Worm (Caenorhabditis elegans): ENCODE results near the gene ZK1240.11.
"Not testable (repeated sequence)": the region's sequence is repeated elsewhere in the genome, so short reads cannot be mapped to it uniquely, and the experiment has no call there.

The ZK1240.11 gene

DNA sequence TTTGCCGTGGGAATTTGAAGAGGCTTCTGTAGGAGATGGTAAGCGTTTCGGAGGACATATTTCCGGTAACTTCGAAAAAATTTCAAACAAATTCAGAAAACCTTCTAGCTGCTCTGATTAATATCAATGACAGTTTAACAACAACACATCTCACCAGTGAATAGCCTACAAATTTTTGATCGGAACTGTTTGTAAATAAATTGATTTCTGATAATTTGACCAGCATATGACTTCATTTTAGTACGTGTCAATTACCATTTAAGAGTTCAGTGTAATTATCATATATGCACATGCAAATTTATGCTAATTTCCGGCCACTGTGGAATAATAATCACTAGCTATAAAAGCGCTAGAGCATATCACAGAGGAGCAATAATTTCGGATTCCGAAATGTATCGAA is at the start of gene ZK1240.11:
Gene ZK1240.11 (plus strand): TSS at position 301 of the 400 bp plus-strand sequence.
- TF ChIP-seq unc-62 (GFP tag; optimal IDR thresholded peaks at IDR 0.05): no peak

DNA sequence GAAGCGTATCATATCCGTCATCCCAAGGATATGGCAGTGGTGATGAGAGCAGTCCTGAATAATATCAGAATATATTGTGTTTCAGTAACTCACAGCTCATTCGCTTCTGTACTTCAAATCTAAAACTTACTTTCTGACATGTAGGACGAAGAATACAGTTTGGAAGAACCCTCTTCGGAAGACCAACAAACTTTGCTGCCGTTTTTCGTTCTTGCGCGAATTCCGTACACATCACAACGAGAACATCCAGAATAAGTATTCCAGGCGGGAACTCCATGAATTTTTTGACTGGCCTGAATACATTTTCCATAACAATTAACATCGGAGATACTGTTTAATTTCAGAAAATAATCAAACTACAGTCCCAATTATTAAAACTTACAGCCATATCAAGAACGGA is 47.6 kb upstream of the ZK1240.11 start, which contains the start of gene K09F6.15:
Gene K09F6.15 (minus strand): TSS at position 101 of the 400 bp plus-strand sequence.
- no peak for TF ChIP-seq unc-62 (GFP tag; optimal IDR thresholded peaks at IDR 0.05)

DNA sequence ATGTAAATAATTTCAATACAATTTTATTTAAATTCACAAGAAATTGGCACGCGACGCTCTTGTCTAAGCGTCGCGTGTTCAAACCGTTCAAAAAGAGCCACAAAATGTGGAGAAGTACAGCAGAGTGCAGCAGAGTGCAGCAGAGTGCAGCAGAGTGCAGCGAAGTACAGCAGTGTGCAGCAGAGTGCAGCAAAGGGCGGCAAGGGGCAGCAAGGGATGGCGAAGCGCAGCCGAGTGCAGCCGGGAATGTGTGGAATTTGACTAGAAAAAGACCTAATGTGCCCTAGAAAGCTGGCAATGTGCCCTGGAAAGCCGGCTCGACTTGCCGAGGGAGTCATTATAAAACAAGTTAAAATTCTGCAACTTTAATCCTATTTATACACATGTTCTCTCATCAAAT is 45.8 kb upstream of the ZK1240.11 start, which contains the start of gene K09F6.6:
Gene K09F6.6 (minus strand): TSS at position 43 of the 400 bp plus-strand sequence.
- TF ChIP-seq unc-62 (GFP tag; optimal IDR thresholded peaks at IDR 0.05): no peak

DNA sequence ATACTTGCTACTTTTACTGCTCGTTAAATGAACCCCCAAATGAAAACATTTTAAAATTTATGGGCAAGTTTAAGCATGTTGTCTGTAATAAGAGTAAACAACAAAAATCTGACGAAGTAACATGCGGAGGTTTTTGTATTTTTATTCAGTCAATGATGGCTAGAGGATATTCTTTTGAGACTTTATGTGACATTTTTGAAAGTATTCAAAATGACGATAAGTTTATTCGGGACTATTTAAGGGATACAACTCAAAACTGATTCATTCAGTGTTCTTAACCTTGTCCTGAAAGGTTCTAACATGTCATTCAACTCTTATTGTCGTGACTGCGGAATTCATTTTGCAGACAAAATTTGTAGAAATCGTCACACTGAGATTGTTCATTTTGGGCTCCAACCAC is 45.2 kb upstream of the ZK1240.11 start, which contains the start of gene K09F6.11:
Gene K09F6.11 (plus strand): TSS at position 301 of the 400 bp plus-strand sequence.
- TF ChIP-seq unc-62 (GFP tag; optimal IDR thresholded peaks at IDR 0.05): no peak

DNA sequence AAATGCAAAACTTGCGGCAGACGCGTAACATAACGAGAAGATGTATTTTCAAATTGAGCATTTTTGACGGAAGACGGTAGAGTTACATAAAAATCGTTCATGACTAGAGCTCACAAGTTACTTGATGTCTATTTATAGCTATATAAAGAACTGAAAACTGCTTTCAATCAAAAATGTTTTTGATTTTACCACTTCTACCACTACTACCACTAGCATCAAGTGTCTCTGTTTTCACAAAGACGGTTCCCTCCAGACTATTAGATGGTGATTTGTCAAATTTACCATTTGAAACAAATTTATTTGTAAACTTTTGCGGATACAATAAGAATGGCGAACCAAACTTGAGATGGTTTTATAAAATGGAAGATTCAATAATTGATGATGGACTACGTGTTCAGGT is 42.5 kb upstream of the ZK1240.11 start, which contains the start of gene K09F6.9:
Gene K09F6.9 (minus strand): TSS at position 101 of the 400 bp plus-strand sequence.
- TF ChIP-seq unc-62 (GFP tag; optimal IDR thresholded peaks at IDR 0.05): not testable (repeated sequence)

DNA sequence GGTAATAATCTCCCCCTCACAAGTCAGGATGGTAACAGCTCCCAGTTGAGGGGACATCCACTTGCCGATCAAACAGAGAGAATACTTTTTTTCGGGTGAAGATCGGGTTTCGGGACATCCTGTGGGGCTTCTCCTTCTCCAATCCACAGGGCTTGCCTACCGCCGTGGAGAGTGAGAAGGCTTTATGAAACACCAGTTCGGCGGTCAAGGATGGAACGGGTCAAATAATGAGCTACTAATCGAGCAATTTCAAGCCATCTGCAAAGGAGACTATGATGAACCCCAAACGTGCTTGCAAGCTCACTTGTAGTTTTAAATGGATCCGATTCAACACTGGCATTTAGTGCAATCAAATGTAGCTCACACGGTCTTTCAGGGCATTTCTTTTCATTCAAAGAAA is 40.4 kb upstream of the ZK1240.11 start:
- no peak for TF ChIP-seq unc-62 (GFP tag; optimal IDR thresholded peaks at IDR 0.05)

DNA sequence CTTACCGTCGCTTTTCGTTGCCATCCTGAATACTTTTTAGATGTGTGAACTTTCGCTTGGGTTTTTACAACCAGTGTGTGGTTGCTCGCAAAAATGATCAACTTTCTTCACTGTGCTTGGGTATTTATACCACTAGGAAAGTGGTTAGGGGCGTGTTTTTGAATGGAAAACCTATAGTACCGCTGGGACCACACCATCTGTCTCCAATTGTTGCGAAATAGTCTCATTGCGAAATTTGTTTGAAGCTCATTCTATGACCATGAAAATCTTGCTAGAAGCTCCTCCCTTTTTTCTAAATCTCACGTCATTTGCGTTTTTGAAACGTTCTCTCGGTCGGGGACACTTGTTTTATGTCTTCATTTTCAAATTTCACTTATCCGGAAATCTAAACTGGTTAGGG is 36.3 kb upstream of the ZK1240.11 start, which contains the start of the genes K09F6.10 and K09F6.13:
Gene K09F6.10 (minus strand): TSS at position 86 of the 400 bp plus-strand sequence.
Gene K09F6.13 (plus strand): TSS at position 317 of the 400 bp plus-strand sequence.
- TF ChIP-seq unc-62 (GFP tag; optimal IDR thresholded peaks at IDR 0.05): no peak

DNA sequence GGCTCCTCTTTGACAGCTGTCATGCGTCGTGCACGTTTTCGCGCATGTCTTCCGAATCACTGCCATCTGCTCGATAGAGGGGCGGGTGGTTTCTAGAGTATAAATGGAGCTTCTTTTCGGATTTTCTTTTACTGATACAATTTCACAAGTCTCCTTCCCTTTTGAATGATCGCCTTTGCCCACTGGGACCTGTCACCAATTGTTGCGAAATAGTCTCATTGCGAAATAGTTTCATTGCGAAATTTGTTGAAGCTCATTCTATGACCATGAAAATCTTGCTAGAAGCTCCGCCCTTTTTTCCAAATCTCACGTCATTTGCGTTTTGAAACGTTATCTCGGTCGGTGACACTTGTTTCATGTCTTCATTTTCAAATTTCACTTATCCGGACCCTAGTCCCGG is 35.6 kb upstream of the ZK1240.11 start:
- no peak for TF ChIP-seq unc-62 (GFP tag; optimal IDR thresholded peaks at IDR 0.05)

DNA sequence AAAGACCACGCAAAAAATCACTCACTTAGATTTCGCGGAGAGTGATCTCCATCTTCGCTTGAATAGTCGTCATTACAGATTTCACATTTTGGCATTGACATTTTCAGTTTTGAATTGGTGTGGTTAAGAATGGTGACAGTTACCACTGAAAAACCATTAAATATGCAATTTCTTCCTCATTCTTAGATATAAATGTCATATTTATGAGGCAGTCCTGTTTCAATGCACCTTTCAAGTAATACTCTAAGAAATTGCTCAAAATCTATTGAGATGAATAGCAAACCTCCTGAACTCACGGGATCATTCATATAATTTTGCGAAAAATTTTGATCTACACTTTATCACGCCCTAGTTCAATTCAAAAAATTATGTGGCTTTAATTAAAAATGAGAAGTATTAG is 33.0 kb upstream of the ZK1240.11 start, which contains the start of gene K09F6.7:
Gene K09F6.7 (minus strand): TSS at position 101 of the 400 bp plus-strand sequence.
- TF ChIP-seq unc-62 (GFP tag; optimal IDR thresholded peaks at IDR 0.05): no peak

DNA sequence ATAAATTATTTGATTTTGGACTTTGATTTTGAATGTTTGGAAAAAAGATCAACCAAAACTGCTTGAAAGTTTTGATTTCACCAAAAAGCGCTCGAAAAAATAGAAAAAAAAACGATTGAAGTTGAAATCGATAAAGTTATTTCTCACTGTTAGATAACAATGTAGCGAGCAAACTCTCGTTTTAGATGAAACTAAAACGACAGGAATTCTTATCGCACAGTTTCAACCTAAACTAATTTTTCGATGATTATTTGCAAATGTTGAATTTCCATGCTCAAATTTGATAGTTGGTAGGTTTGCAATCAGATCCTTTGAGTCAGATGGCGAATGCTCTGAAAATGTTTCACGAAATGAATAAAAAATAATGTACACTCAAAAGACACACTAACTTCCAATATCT is 32.5 kb upstream of the ZK1240.11 start:
- no peak for TF ChIP-seq unc-62 (GFP tag; optimal IDR thresholded peaks at IDR 0.05)

DNA sequence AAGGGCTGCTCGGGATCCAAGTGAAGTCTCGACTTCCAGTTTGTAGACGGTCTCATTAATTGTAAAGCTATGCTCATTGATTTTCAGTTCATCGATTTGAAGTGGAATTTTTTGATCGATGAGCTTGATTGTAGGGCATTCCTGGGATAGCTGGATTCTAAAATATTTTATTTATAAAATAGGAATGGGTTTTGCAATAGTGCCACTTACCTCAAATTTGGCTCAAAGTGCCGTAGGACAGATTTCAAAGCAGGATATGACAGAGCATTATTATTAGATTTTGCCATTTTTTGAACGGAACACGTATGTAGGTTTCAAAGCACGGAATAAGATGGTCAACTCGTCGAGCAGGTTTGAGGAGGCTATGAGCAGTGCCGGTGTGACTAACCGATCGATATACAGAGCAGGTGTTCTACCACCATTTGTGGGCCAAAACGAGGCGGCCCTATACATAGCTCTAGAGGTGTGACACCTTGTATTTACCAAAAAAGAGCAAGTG is 29.2 kb upstream of the ZK1240.11 start, which contains the start of gene fbxc-25:
Gene fbxc-25 (minus strand): TSS at position 449 of the 499 bp plus-strand sequence.
- no peak for TF ChIP-seq unc-62 (GFP tag; optimal IDR thresholded peaks at IDR 0.05)

DNA sequence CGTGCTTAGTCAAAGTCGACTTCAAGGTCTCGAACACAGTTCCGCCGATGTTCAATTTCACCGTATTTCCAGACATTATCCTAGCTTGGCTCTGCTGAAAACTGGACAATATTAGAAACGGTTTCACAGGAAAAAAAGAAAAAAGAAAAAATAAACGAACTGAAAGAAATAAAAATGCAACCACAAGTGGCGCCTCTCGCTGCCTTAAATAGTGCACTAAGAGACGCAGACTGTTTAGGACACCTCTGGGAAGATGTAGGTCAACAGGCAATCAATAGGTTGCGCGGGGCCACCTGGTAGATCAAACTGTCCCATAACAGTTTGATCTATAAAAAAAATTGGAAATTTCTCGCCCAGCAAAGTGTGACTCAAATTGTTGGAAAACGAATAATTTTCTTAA is 26.3 kb upstream of the ZK1240.11 start, which contains the start of gene B0281.4:
Gene B0281.4 (minus strand): TSS at position 101 of the 400 bp plus-strand sequence.
- TF ChIP-seq unc-62 (GFP tag; optimal IDR thresholded peaks at IDR 0.05): no peak

DNA sequence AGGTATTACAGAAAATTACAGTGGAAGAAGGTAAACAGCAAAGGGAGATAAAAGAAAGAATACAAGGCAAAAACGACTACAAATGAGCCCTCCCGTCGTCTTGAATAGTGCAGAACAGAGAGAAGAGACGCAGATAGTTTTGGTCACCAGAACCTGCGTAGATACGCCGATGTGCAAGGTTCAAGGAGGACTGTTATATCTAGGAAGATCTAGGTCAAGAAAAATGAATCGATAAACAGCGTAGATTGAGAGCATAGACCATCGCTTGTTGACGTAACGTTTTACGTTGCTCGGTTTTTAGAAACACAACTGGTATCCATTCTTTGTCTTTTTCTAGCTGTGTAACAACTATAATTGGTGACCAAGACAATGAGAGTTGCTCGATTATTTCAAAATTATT is 24.2 kb upstream of the ZK1240.11 start, which contains the start of gene B0281.5:
Gene B0281.5 (minus strand): TSS at position 101 of the 400 bp plus-strand sequence.
- no peak for TF ChIP-seq unc-62 (GFP tag; optimal IDR thresholded peaks at IDR 0.05)

DNA sequence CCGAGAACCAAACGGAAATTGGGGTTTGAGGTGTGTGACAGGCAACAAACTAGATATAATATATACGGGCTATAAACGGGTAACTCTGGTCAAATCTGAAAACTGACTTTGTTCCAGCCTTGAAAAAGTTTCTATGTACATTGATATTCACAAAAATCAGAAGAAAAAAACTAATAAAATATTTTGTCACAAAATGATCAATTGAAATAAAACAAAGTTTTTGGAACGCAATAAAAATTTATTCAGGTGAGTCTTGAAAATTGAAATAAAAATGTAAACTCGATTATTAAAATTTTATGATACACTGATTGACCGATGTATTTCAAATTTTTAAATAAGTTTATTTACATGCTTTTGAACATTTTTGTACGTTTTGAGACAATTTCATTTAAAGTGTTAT is 22.7 kb upstream of the ZK1240.11 start, which contains the start of gene B0281.6:
Gene B0281.6 (minus strand): TSS at position 101 of the 400 bp plus-strand sequence.
- no peak for TF ChIP-seq unc-62 (GFP tag; optimal IDR thresholded peaks at IDR 0.05)

DNA sequence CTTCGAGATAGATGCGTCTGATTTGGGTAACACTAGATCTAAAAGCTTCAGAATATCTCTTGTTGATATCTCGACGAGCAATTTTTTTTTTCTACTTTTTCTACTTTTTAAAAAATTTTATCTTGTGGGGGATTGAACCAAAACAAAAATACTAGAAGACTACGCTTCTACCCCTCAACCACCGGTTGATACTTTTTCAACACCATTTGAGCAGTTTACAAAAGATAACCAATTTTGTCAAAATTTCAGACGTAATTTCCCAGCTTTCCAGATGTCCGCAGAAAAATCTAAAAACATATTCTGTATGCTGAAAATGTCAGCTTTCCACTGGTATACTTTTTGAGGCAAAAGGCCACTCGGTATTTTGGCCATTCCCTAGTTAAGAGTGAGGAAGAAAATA is 20.5 kb upstream of the ZK1240.11 start:
- TF ChIP-seq unc-62 (GFP tag; optimal IDR thresholded peaks at IDR 0.05): no peak

DNA sequence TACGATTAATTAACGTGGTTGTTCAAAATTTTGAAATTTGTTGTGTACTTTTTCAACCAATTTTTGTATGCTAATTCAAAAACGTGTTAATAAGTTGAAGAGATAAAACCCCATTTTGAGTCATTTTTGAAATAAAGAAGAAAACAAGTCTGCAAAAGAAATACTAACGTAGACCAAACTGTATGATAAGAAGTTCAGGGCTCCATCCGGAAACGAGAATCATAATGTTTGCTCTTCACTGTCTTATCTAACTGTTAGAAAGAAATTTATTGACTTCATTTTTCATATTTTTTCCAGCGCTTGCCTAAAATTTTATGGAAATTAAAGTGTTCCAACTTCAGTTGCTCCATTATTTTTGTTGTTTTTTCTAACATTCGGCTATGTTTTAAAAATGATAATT is 19.5 kb upstream of the ZK1240.11 start:
- TF ChIP-seq unc-62 (GFP tag; optimal IDR thresholded peaks at IDR 0.05): no peak

DNA sequence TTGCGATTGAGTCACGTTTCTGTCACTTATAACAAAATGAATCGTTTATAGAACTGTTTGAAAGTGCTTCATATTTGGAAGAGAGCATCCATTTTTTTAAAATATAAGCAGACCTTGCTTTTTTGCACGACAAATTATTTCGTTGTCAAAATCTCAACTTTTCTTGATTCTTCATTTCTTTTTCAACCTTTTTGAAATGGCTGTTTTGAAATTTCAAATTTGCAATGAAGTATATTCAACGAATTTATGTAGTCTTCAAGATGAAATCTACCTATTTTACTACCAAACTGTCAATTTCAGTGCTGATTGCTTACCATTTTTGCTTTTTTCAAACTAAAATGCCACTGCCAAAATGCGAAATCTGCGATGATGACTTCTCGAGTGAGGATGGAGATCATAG is 18.3 kb upstream of the ZK1240.11 start, which contains the start of gene B0281.3:
Gene B0281.3 (plus strand): TSS at position 301 of the 400 bp plus-strand sequence.
- no peak for TF ChIP-seq unc-62 (GFP tag; optimal IDR thresholded peaks at IDR 0.05)

All from whole organism, dauer.